Fruit fly (Drosophila melanogaster): Measurements from ENCODE around the gene Cyp4e3.
A peak's percentile ranks its signal among the peaks of the same experiment; 100 is the strongest.

Cyp4e3 gene

DNA sequence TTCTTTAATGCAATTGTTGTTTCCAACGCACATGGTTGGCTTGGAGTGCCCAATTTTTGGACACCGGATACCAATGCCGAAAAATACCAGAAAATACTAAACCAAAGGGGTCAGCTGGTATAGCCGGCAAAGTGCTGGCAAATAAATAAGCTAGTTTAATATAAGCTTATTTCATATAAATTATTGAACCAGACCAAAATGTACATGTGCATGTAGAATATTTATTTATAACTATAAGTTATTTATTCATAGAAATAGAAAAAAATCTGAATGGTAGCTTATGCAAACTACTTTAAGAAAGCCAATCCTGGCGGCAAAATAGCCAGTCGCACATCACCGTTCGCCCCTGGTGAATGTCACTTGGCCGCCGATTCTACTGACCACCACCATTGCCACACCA, 49.4 kb downstream of the Cyp4e3 start, which contains the start of gene pelo (continued):
- TF ChIP-seq wek (GFP tag; optimal IDR thresholded peaks at IDR 0.05) (no peak), CG12219 (GFP tag; optimal IDR thresholded peaks at IDR 0.05) (peak; percentile 21), CG11398 (GFP tag; optimal IDR thresholded peaks at IDR 0.05) (no peak), PHDP (tag; optimal IDR thresholded peaks at IDR 0.05) (peak; percentile 68), CG11247 (GFP tag; IDR thresholded peaks at IDR 0.05) (0 out of 2 replicates have a peak, but pooled peaks have one; percentile 24), CG33557 (GFP tag; optimal IDR thresholded peaks at IDR 0.05) (peak; percentile 31), CG30431 (GFP tag; optimal IDR thresholded peaks at IDR 0.05) (peak; percentile 27), eve (GFP tag; optimal IDR thresholded peaks at IDR 0.05) (peak in 1 of 2 experiments; percentile 64), CG11696 (GFP tag; IDR thresholded peaks at IDR 0.05) (no peak), Hr3 (GFP tag; optimal IDR thresholded peaks at IDR 0.05) (peak; percentile 67), Ptx1 (GFP tag; IDR thresholded peaks at IDR 0.05) (peak; percentile 77), exex (tag; optimal IDR thresholded peaks at IDR 0.05) (peak; percentile 20), Hr78 (GFP tag; optimal IDR thresholded peaks at IDR 0.05) (peak in 1 of 2 experiments; percentile 79), grau (tag; optimal IDR thresholded peaks at IDR 0.05) (peak; percentile 73), CG6272 (GFP tag; IDR thresholded peaks at IDR 0.05) (peak; percentile 66), NC2α (GFP tag; optimal IDR thresholded peaks at IDR 0.05) (no peak), CG6791 (GFP tag; IDR thresholded peaks at IDR 0.05; ENCODE audit: partially characterized antibody) (no peak), CG11695 (GFP tag; IDR thresholded peaks at IDR 0.05) (peak; percentile 62; the same call in 2 of the 3 replicates), CG2129 (GFP tag; IDR thresholded peaks at IDR 0.05; ENCODE audit: partially characterized antibody) (no peak), CG8924 (tag; optimal IDR thresholded peaks at IDR 0.05) (peak; percentile 75), Antp (GFP tag; optimal IDR thresholded peaks at IDR 0.05) (no peak), CG12391 (tag; optimal IDR thresholded peaks at IDR 0.05) (peak; percentile 83), Dfd (GFP tag; optimal IDR thresholded peaks at IDR 0.05) (no peak), sug (tag; optimal IDR thresholded peaks at IDR 0.05) (peak; percentile 74), CG17359 (tag; optimal IDR thresholded peaks at IDR 0.05) (peak; percentile 50), CG4404 (GFP tag; IDR thresholded peaks at IDR 0.05) (peak; percentile 57), HLHmδ (GFP tag; optimal IDR thresholded peaks at IDR 0.05) (no peak), sim (GFP tag; IDR thresholded peaks at IDR 0.05) (no peak), zf30C (GFP tag; optimal IDR thresholded peaks at IDR 0.05) (no peak), CG6683 (GFP tag; optimal IDR thresholded peaks at IDR 0.05) (peak; percentile 52), CG1647 (GFP tag; optimal IDR thresholded peaks at IDR 0.05) (no peak), toy (GFP tag; IDR thresholded peaks at IDR 0.05) (no peak), grn (GFP tag; optimal IDR thresholded peaks at IDR 0.05) (peak; percentile 4), CG18011 (GFP tag; optimal IDR thresholded peaks at IDR 0.05) (peak; percentile 22), H15 (GFP tag; IDR thresholded peaks at IDR 0.05) (0 out of 3 replicates have a peak, but pooled peaks have one; percentile 43), slou (GFP tag; optimal IDR thresholded peaks at IDR 0.05) (peak; percentile 30), lbe (GFP tag; optimal IDR thresholded peaks at IDR 0.05) (peak; percentile 70), CG10959 (GFP tag; IDR thresholded peaks at IDR 0.05) (no peak), Myb (GFP tag; optimal IDR thresholded peaks at IDR 0.05) (no peak), HLH4C (GFP tag; IDR thresholded peaks at IDR 0.05; ENCODE audit: partially characterized antibody) (no peak), kah (GFP tag; optimal IDR thresholded peaks at IDR 0.05) (peak; percentile 54), slbo (GFP tag; IDR thresholded peaks at IDR 0.05) (peak; percentile 79), Sin3A (optimal IDR thresholded peaks at IDR 0.05) (peak; percentile 80), CG14710 (tag; optimal IDR thresholded peaks at IDR 0.05) (peak; percentile 74), Poxn (GFP tag; IDR thresholded peaks at IDR 0.05) (0 out of 2 replicates have a peak, but pooled peaks have one; percentile 41), BtbVII (GFP tag; optimal IDR thresholded peaks at IDR 0.05) (peak; percentile 34), dati (GFP tag; IDR thresholded peaks at IDR 0.05) (no peak), Hmr (GFP tag; optimal IDR thresholded peaks at IDR 0.05) (peak; percentile 74), Lpt (GFP tag; optimal IDR thresholded peaks at IDR 0.05) (no peak), CG8281 (tag; optimal IDR thresholded peaks at IDR 0.05) (peak; percentile 4), wor (GFP tag; IDR thresholded peaks at IDR 0.05) (no peak)

All from whole organism, embryonic.